Fruit fly (Drosophila melanogaster): ENCODE data around the gene Task7.

The Task7 gene

dm6 chr3R:9430344-9431253, 18.5 kb upstream of the Task7 start (continued):
- TF ChIP-seq CG9727 (GFP tag; optimal IDR thresholded peaks at IDR 0.05) (peak; percentile 38), chinmo (GFP tag; IDR thresholded peaks at IDR 0.05; ENCODE audit: partially characterized antibody) (peak; percentile 97), CG32532 (GFP tag; IDR thresholded peaks at IDR 0.05) (peak; percentile 56; the same call in 1 of the 2 replicates), ind (GFP tag; optimal IDR thresholded peaks at IDR 0.05) (peak; percentile 1), kay (GFP tag; optimal IDR thresholded peaks at IDR 0.05) (no peak), Vsx1 (GFP tag; optimal IDR thresholded peaks at IDR 0.05) (no peak), CG31388 (GFP tag; optimal IDR thresholded peaks at IDR 0.05) (no peak), Ada2b (GFP tag; IDR thresholded peaks at IDR 0.05) (0 out of 2 replicates have a peak, but pooled peaks have one; percentile 32), CG13123 (GFP tag; optimal IDR thresholded peaks at IDR 0.05) (no peak), esg (GFP tag; conservative IDR thresholded peaks at IDR 0.05) (peak; percentile 45; the same call in 1 of the 2 replicates), CG7839 (tag; optimal IDR thresholded peaks at IDR 0.05) (peak; percentile 61), wek (GFP tag; optimal IDR thresholded peaks at IDR 0.05) (no peak), CG5180 (GFP tag; optimal IDR thresholded peaks at IDR 0.05) (no peak), NFAT (GFP tag; IDR thresholded peaks at IDR 0.05) (no peak), Atf6 (GFP tag; IDR thresholded peaks at IDR 0.05) (0 out of 2 replicates have a peak, but pooled peaks have one; percentile 33), sqz (GFP tag; optimal IDR thresholded peaks at IDR 0.05) (peak; percentile 43), onecut (GFP tag; IDR thresholded peaks at IDR 0.05) (no peak), Ptx1 (GFP tag; IDR thresholded peaks at IDR 0.05) (peak; percentile 38; the same call in 1 of the 2 replicates), Doc3 (GFP tag; IDR thresholded peaks at IDR 0.05; ENCODE audit: partially characterized antibody) (no peak), tgo (GFP tag; IDR thresholded peaks at IDR 0.05) (no peak), Med (GFP tag) (peak; percentile 87), vnd (GFP tag; IDR thresholded peaks at IDR 0.05; ENCODE audit: partially characterized antibody) (no peak), sna (GFP tag; IDR thresholded peaks at IDR 0.05; ENCODE audit: partially characterized antibody) (no peak), fd3F (GFP tag; optimal IDR thresholded peaks at IDR 0.05) (peak; percentile 52), CG12219 (GFP tag; optimal IDR thresholded peaks at IDR 0.05) (peak; percentile 27), so (GFP tag; IDR thresholded peaks at IDR 0.05) (no peak), cwo (GFP tag; optimal IDR thresholded peaks at IDR 0.05) (peak; percentile 38), dmrt99B (tag; optimal IDR thresholded peaks at IDR 0.05) (peak; percentile 48), gce (GFP tag; IDR thresholded peaks at IDR 0.05) (no peak), her (GFP tag; optimal IDR thresholded peaks at IDR 0.05) (no peak), emc (GFP tag; optimal IDR thresholded peaks at IDR 0.05) (no peak), tna (GFP tag; IDR thresholded peaks at IDR 0.05; ENCODE audit: partially characterized antibody) (no peak), ERR (GFP tag; optimal IDR thresholded peaks at IDR 0.05) (no peak), CG2120 (GFP tag; optimal IDR thresholded peaks at IDR 0.05) (peak; percentile 63), Hr51 (GFP tag; optimal IDR thresholded peaks at IDR 0.05) (peak in 1 of 2 experiments; percentile 60), CG43689 (GFP tag; IDR thresholded peaks at IDR 0.05) (no peak), vfl (GFP tag; optimal IDR thresholded peaks at IDR 0.05) (no peak), gro (GFP tag; optimal IDR thresholded peaks at IDR 0.05) (no peak), Deaf1 (tag; optimal IDR thresholded peaks at IDR 0.05) (peak; percentile 23), pnt (GFP tag; optimal IDR thresholded peaks at IDR 0.05) (no peak), nerfin-1 (tag; optimal IDR thresholded peaks at IDR 0.05) (no peak), zen2 (GFP tag; IDR thresholded peaks at IDR 0.05; ENCODE audit: partially characterized antibody) (no peak), unc-4 (GFP tag; IDR thresholded peaks at IDR 0.05; ENCODE audit: partially characterized antibody) (no peak), tll (GFP tag; optimal IDR thresholded peaks at IDR 0.05) (no peak), sob (GFP tag; IDR thresholded peaks at IDR 0.05) (no peak), crp (GFP tag; optimal IDR thresholded peaks at IDR 0.05) (no peak), repo (GFP tag; optimal IDR thresholded peaks at IDR 0.05) (no peak)

Measured in whole organism, embryonic.